Worm (Caenorhabditis elegans) whole organism, L4 larva: ENCODE data around the gene T06D8.10.

Experiments
- F44E2.7 ChIP-seq: fragments of 200-800 bp; sonication (Bioruptor generic); IDR thresholded peaks from 2 replicates; pipeline ENCODE4 v2.1.2; 2022; ENCODE audit warnings: missing genetic modification characterization, missing compliant biosample characterization
- Y5F2A.4 ChIP-seq: fragments of 200-800 bp; sonication (Bioruptor generic); optimal IDR thresholded peaks from 2 replicates; lab custom pipeline; 2018; ENCODE audit warnings: mild to moderate bottlenecking, missing genetic modification characterization, missing compliant biosample characterization
- ZK337.2 ChIP-seq: fragments of 200-800 bp; sonication (Bioruptor generic); IDR thresholded peaks from 2 replicates; pipeline ENCODE4 v1.3.6; 2022; ENCODE audit warnings: missing genetic modification reagents, missing genetic modification characterization, missing compliant biosample characterization
- lin-15B ChIP-seq: fragments of 150-350 bp; sonication (generic microtip); optimal IDR thresholded peaks from 3 replicates; lab custom pipeline; 2014; ENCODE audit warnings: missing biosample characterization, missing genetic modification characterization
- nhr-237 ChIP-seq: sonication (generic microtip); optimal IDR thresholded peaks from 2 replicates; lab custom pipeline; 2017; ENCODE audit warnings: missing biosample characterization, missing genetic modification characterization
- nhr-28 ChIP-seq: fragments of 150-350 bp; optimal IDR thresholded peaks from 2 replicates; lab custom pipeline; 2014; ENCODE audit warnings: missing biosample characterization, missing genetic modification characterization
- snpc-4 ChIP-seq: fragments of 150-350 bp; optimal IDR thresholded peaks from 2 replicates; lab custom pipeline; 2014; ENCODE audit warnings: missing biosample characterization, missing genetic modification characterization
- zfp-3 ChIP-seq: fragments of 200-800 bp; sonication (Bioruptor generic); conservative IDR thresholded peaks from 2 replicates; pipeline ENCODE4 v1.3.6; 2022; ENCODE audit warnings: missing genetic modification reagents, missing genetic modification characterization, missing compliant biosample characterization

DNA sequence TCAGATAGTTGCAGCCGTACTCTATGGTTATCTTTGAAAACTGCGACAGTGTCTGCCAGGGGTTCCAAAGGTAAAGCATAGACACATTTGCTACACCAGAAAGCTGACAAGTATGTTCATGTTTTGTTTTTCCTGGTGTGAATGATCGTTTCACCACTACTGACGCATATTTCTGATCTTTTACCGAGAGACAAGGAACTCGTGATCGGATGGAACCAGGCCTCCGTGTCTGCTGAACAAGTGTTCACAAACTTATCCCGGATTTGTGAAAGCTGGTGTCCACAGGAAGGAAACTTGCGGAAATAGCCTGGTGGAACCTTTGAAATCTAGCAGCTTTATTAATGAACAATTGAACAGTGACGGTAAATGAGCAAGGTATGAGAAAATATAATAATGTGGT, 12.5 kb upstream of the T06D8.10 start:
- no peak for TF ChIP-seq Y5F2A.4 (GFP tag; lab: Kevin White, UChicago)
- TF ChIP-seq lin-15B (tag; lab: Kevin White, UChicago): no peak
- TF ChIP-seq zfp-3 (GFP tag; lab: Robert Waterston, UW): no peak
- no peak for TF ChIP-seq nhr-28
- TF ChIP-seq ZK337.2 (GFP tag; lab: Robert Waterston, UW): no peak
- TF ChIP-seq snpc-4 (tag; lab: Kevin White, UChicago): no peak
- no peak for TF ChIP-seq nhr-237 (tag; lab: Kevin White, UChicago)
- no peak for TF ChIP-seq F44E2.7 (GFP tag; lab: Robert Waterston, UW)
